Worm (Caenorhabditis elegans) whole organism, late embryonic: ENCODE measurements around the gene C10G8.4.

Source experiments
- K09A11.1 ChIP-seq: sonication (generic microtip); optimal IDR thresholded peaks from 2 replicates; lab custom pipeline; 2017; ENCODE audit warnings: antibody characterized with exemption, mild to moderate bottlenecking, missing genetic modification characterization, missing compliant biosample characterization; ENCODE audit not compliant: insufficient read depth
- Y22D7AL.16 ChIP-seq: sonication (generic microtip); optimal IDR thresholded peaks from 2 replicates; lab custom pipeline; 2016; ENCODE audit warnings: missing genetic modification characterization, missing compliant biosample characterization
- ahr-1 ChIP-seq: sonication (generic microtip); optimal IDR thresholded peaks from 2 replicates; lab custom pipeline; 2016; ENCODE audit warnings: missing genetic modification characterization, missing compliant biosample characterization
- ceh-18 ChIP-seq: sonication (generic microtip); optimal IDR thresholded peaks from 2 replicates; lab custom pipeline; 2016; ENCODE audit warnings: missing genetic modification characterization, missing compliant biosample characterization
- ceh-2 ChIP-seq: sonication (generic microtip); optimal IDR thresholded peaks from 2 replicates; lab custom pipeline; 2016; ENCODE audit warnings: missing genotype, missing genetic modification characterization, missing compliant biosample characterization
- ceh-24 ChIP-seq: sonication (generic microtip); optimal IDR thresholded peaks from 2 replicates; lab custom pipeline; 2016; ENCODE audit warnings: mild to moderate bottlenecking, missing genetic modification characterization, missing compliant biosample characterization
- ceh-31 ChIP-seq: sonication (generic microtip); optimal IDR thresholded peaks from 2 replicates; lab custom pipeline; 2016; ENCODE audit warnings: missing genetic modification characterization, missing compliant biosample characterization
- ceh-34 ChIP-seq: sonication (generic microtip); optimal IDR thresholded peaks from 2 replicates; lab custom pipeline; 2016; ENCODE audit warnings: mild to moderate bottlenecking, missing genetic modification characterization, missing compliant biosample characterization
- ceh-45 ChIP-seq: fragments of 200-800 bp; sonication (Bioruptor generic); IDR thresholded peaks from 2 replicates; pipeline ENCODE4 v1.3.6; 2022; ENCODE audit warnings: missing genetic modification reagents, missing genetic modification characterization, missing compliant biosample characterization
- ceh-48 ChIP-seq: sonication (generic microtip); optimal IDR thresholded peaks from 2 replicates; lab custom pipeline; 2016; ENCODE audit warnings: missing genetic modification characterization, inconsistent platforms, missing compliant biosample characterization
- dve-1 ChIP-seq: sonication (generic microtip); optimal IDR thresholded peaks from 2 replicates; lab custom pipeline; 2017; ENCODE audit warnings: antibody characterized with exemption, mild to moderate bottlenecking, missing genetic modification characterization, missing compliant biosample characterization
- elt-2 ChIP-seq: sonication (generic microtip); optimal IDR thresholded peaks from 2 replicates; lab custom pipeline; 2016; ENCODE audit warnings: missing genetic modification reagents, missing genetic modification characterization, missing compliant biosample characterization
- elt-4 ChIP-seq: sonication (generic microtip); optimal IDR thresholded peaks from 2 replicates; lab custom pipeline; 2016; ENCODE audit warnings: missing genetic modification characterization, missing compliant biosample characterization
- ets-4 ChIP-seq: sonication (generic microtip); optimal IDR thresholded peaks from 2 replicates; lab custom pipeline; 2016; ENCODE audit warnings: missing genetic modification characterization, missing compliant biosample characterization
- eyg-1 ChIP-seq: sonication (generic microtip); optimal IDR thresholded peaks from 2 replicates; lab custom pipeline; 2016; ENCODE audit warnings: missing genotype, missing genetic modification characterization, missing compliant biosample characterization
- fkh-6 ChIP-seq: sonication (generic microtip); optimal IDR thresholded peaks from 2 replicates; lab custom pipeline; 2016; ENCODE audit warnings: missing genetic modification characterization, missing compliant biosample characterization
- hlh-15 ChIP-seq: sonication (generic microtip); optimal IDR thresholded peaks from 2 replicates; lab custom pipeline; 2016; ENCODE audit warnings: missing genetic modification characterization, missing compliant biosample characterization
- hlh-8 ChIP-seq: sonication (generic microtip); optimal IDR thresholded peaks from 2 replicates; lab custom pipeline; 2016; ENCODE audit warnings: missing genotype, missing genetic modification characterization, missing compliant biosample characterization
- lin-11 ChIP-seq: fragments of 200-800 bp; sonication (Bioruptor generic); optimal IDR thresholded peaks from 2 replicates; lab custom pipeline; 2018; ENCODE audit warnings: mild to moderate bottlenecking, missing genetic modification characterization, missing compliant biosample characterization
- nfya-1 ChIP-seq: sonication (generic microtip); optimal IDR thresholded peaks from 2 replicates; lab custom pipeline; 2017; ENCODE audit warnings: missing genetic modification characterization, mild to moderate bottlenecking, missing compliant biosample characterization, antibody characterized with exemption, moderate library complexity
- pat-9 ChIP-seq: fragments of 200-800 bp; sonication (Bioruptor generic); optimal IDR thresholded peaks from 2 replicates; lab custom pipeline; 2018; ENCODE audit warnings: mild to moderate bottlenecking, missing genetic modification characterization, moderate library complexity, missing compliant biosample characterization
- pha-2 ChIP-seq: sonication (generic microtip); optimal IDR thresholded peaks from 2 replicates; lab custom pipeline; 2017; ENCODE audit warnings: mild to moderate bottlenecking, missing genetic modification characterization, missing compliant biosample characterization
- pha-4 ChIP-seq: fragments of 150-350 bp; optimal IDR thresholded peaks from 2 replicates; lab custom pipeline; 2018; ENCODE audit warnings: missing biosample characterization, missing genetic modification reagents, missing genetic modification characterization
- pros-1 ChIP-seq: fragments of 150-350 bp; optimal IDR thresholded peaks from 2 replicates; lab custom pipeline; 2014; ENCODE audit warnings: missing biosample characterization, missing genetic modification reagents, missing genetic modification characterization
- ref-2 ChIP-seq: sonication (generic microtip); optimal IDR thresholded peaks from 2 replicates; lab custom pipeline; 2016; ENCODE audit warnings: missing genetic modification characterization, missing compliant biosample characterization
- rnt-1 ChIP-seq: sonication (generic microtip); optimal IDR thresholded peaks from 2 replicates; lab custom pipeline; 2016; ENCODE audit warnings: missing genetic modification characterization, missing compliant biosample characterization
- sdc-2 ChIP-seq: sonication (generic microtip); optimal IDR thresholded peaks from 2 replicates; lab custom pipeline; 2016; ENCODE audit warnings: missing genotype, missing genetic modification characterization, missing compliant biosample characterization
- sox-2 ChIP-seq: fragments of 200-800 bp; sonication (Bioruptor generic); IDR thresholded peaks from 2 replicates; pipeline ENCODE4 v1.3.6; 2022; ENCODE audit warnings: missing genetic modification reagents, missing genetic modification characterization, missing compliant biosample characterization
- syd-9 ChIP-seq: sonication (generic microtip); optimal IDR thresholded peaks from 2 replicates; lab custom pipeline; 2016; ENCODE audit warnings: mild to moderate bottlenecking, missing genetic modification characterization, moderate library complexity, missing compliant biosample characterization
- tbx-2 ChIP-seq: sonication (generic microtip); optimal IDR thresholded peaks from 2 replicates; lab custom pipeline; 2016; ENCODE audit warnings: missing genetic modification characterization, missing compliant biosample characterization
- unc-3 ChIP-seq, 2 experiments: fragments of 200-800 bp in 1 of 2; sonication (Bioruptor generic) in 1 of 2; sonication (generic microtip) in 1 of 2; conservative IDR thresholded peaks in 1 of 2; optimal IDR thresholded peaks in 1 of 2; 2 replicates each; pipeline versions ENCODE4 v1.3.6 to Lab custom; 2016 to 2022; ENCODE audit warnings: missing compliant biosample characterization in 2 of 2, missing genetic modification characterization in 2 of 2, missing genetic modification reagents in 1 of 2
- unc-42 ChIP-seq: sonication (generic microtip); optimal IDR thresholded peaks from 2 replicates; lab custom pipeline; 2016; ENCODE audit warnings: missing genotype, missing genetic modification characterization, missing compliant biosample characterization
- unc-55 ChIP-seq: sonication (generic microtip); optimal IDR thresholded peaks from 2 replicates; lab custom pipeline; 2017; ENCODE audit warnings: missing biosample characterization, missing genetic modification reagents, missing genetic modification characterization
- unc-86 ChIP-seq: sonication (generic microtip); optimal IDR thresholded peaks from 2 replicates; lab custom pipeline; 2016; ENCODE audit warnings: missing genetic modification characterization, missing compliant biosample characterization

Gene C10G8.4

DNA sequence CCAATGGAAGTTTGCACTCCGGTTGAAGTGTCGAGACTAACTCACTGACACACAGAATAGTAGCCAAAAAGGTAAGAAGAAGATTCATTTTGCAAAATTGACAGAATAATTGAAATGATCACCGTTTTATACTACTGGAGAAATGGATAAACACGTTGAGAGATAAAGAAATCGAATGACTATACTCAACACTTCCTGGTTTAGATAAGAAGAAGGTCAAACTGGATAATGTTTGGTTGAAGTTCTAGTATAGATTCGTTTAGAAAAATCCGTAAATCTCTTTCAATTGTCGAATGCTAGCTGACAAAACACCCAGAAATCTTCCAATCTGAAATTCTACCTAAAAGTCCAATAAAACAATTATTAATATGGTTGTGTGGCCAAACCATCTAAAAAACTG, 24.5 kb upstream of the C10G8.4 start, which contains the start of gene Y49G5A.1:
TSS of gene Y49G5A.1 (minus strand) at position 101 of the 400 bp plus-strand sequence.
- TF ChIP-seq ets-4 (tag; lab: Kevin White, UChicago): no peak
- no peak for TF ChIP-seq fkh-6 (tag; lab: Kevin White, UChicago)
- no peak for TF ChIP-seq pros-1
- no peak for TF ChIP-seq ceh-48 (tag; lab: Kevin White, UChicago)
- no peak for TF ChIP-seq ceh-45 (GFP tag; lab: Robert Waterston, UW)
- no peak for TF ChIP-seq ref-2 (tag; lab: Kevin White, UChicago)
- no peak for TF ChIP-seq ahr-1
- TF ChIP-seq pat-9 (tag; lab: Kevin White, UChicago): no peak
- TF ChIP-seq unc-3 (GFP tag; conservative IDR thresholded peaks at IDR 0.05; lab: Robert Waterston, UW): no peak
- no peak for TF ChIP-seq unc-3 (tag; optimal IDR thresholded peaks at IDR 0.05; lab: Kevin White, UChicago)
- no peak for TF ChIP-seq rnt-1 (tag; lab: Kevin White, UChicago)
- no peak for TF ChIP-seq ceh-2 (tag; lab: Kevin White, UChicago)
- no peak for TF ChIP-seq Y22D7AL.16
- no peak for TF ChIP-seq sox-2 (GFP tag; lab: Robert Waterston, UW)
- no peak for TF ChIP-seq hlh-8 (tag; lab: Kevin White, UChicago)
- no peak for TF ChIP-seq ceh-31 (tag; lab: Kevin White, UChicago)
- no peak for TF ChIP-seq elt-4
- TF ChIP-seq nfya-1 (tag; lab: Kevin White, UChicago): no peak
- TF ChIP-seq unc-42 (tag; lab: Kevin White, UChicago): no peak
- TF ChIP-seq K09A11.1 (tag; lab: Kevin White, UChicago): no peak
- TF ChIP-seq elt-2 (tag; lab: Kevin White, UChicago): no peak

DNA sequence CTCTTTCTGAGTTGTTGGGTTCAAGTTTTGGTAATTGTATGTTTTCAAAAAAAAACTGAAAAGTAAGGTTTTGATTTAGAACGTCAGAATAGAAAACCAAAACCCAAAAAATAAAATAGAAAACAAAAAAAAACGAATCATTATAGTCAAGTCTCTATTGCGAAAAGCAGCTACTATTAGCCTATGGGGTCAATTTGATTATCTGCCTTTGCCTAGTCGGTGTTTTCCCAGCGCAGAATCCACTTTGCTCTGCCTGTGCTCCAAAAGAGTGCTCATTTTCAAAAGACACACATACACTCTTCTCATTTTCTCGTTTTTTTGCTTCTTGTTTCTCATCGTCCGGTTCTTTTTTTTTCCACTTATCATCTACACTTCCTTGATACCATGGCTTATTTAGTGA, 23.1 kb upstream of the C10G8.4 start:
- TF ChIP-seq unc-42 (tag; lab: Kevin White, UChicago): peak; percentile 66
- no peak for TF ChIP-seq sox-2 (GFP tag; lab: Robert Waterston, UW)
- TF ChIP-seq dve-1 (tag; lab: Kevin White, UChicago): no peak
- no peak for TF ChIP-seq fkh-6 (tag; lab: Kevin White, UChicago)
- TF ChIP-seq syd-9 (tag; lab: Kevin White, UChicago): no peak
- no peak for TF ChIP-seq eyg-1

ce11 chrV:5295940-5296339, 15.8 kb upstream of the C10G8.4 start:
- TF ChIP-seq pha-4 (tag; lab: Kevin White, UChicago) (no peak), ceh-24 (tag; lab: Kevin White, UChicago) (no peak), ahr-1 (no peak), tbx-2 (tag; lab: Kevin White, UChicago) (peak; percentile 4), rnt-1 (tag; lab: Kevin White, UChicago) (peak; percentile 72), ceh-48 (tag; lab: Kevin White, UChicago) (no peak), ceh-18 (peak; percentile 80), ceh-31 (tag; lab: Kevin White, UChicago) (no peak), unc-55 (GFP tag; lab: Kevin White, UChicago) (peak; percentile 59), lin-11 (tag; lab: Kevin White, UChicago) (no peak), sdc-2 (no peak), ceh-34 (tag; lab: Kevin White, UChicago) (no peak)

DNA sequence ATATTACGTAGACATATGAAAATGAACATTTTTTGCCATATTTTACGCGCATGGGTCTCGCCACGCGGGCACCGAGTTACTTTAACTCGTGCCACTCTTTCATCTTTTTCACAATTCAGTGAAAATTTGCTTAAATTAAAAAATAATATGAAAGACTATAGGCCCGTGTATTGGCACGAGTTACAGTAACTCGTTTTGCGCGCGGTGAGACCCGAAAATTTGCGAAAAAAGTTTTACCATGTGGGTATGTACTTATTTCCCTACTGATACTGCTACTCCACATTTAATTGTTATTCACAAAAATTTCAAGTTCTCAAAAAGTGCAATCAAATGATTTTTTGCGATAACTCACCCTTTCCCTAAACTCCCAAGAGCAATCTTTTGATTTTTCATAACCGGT, 14.0 kb upstream of the C10G8.4 start:
- TF ChIP-seq ceh-48 (tag; lab: Kevin White, UChicago) (no peak), hlh-8 (tag; lab: Kevin White, UChicago) (no peak)

- TF ChIP-seq hlh-15 (tag; lab: Kevin White, UChicago): no peak
- TF ChIP-seq unc-86 (tag; lab: Kevin White, UChicago): no peak
- TF ChIP-seq pha-2 (tag; lab: Kevin White, UChicago): no peak
- TF ChIP-seq K09A11.1 (tag; lab: Kevin White, UChicago): no peak
Measured at ce11 chrV:5301226-5301625, 10.5 kb upstream of the C10G8.4 start.
